Worm (Caenorhabditis elegans): ENCODE results near the gene bath-26.
"Not testable (repeated sequence)": the region's sequence is repeated elsewhere in the genome, so short reads cannot be mapped to it uniquely, and the experiment has no call there.

Gene bath-26

ce11 chrII:1568214-1568613, 32.3 kb downstream of the bath-26 start, which contains the start of gene fbxb-49:
Gene fbxb-49, plus strand, starts transcription at chrII:1568514.
- TF ChIP-seq unc-62 (GFP tag; optimal IDR thresholded peaks at IDR 0.05), result no peak

- TF ChIP-seq unc-62 (GFP tag; optimal IDR thresholded peaks at IDR 0.05), result no peak
These were observed 32.9 kb downstream of the bath-26 start, which contains the start of gene K05F6.8 for ce11 chrII:1567646-1568045. Gene K05F6.8, minus strand, starts transcription at chrII:1567746.

- TF ChIP-seq unc-62 (GFP tag; optimal IDR thresholded peaks at IDR 0.05), result no peak
These were observed 38.7 kb downstream of the bath-26 start, which contains the start of gene K05F6.14 for ce11 chrII:1561863-1562262. Gene K05F6.14, plus strand, starts transcription at chrII:1562163.

ce11 chrII:1560839-1561238, 39.7 kb downstream of the bath-26 start:
- no peak for TF ChIP-seq unc-62 (GFP tag; optimal IDR thresholded peaks at IDR 0.05)

ce11 chrII:1556217-1556616, 44.3 kb downstream of the bath-26 start, which contains the start of the genes fbxb-54 and fbxb-50:
Gene fbxb-54, minus strand, starts transcription at chrII:1556317.
Gene fbxb-50, plus strand, starts transcription at chrII:1556443.
- not testable (repeated sequence) for TF ChIP-seq unc-62 (GFP tag; optimal IDR thresholded peaks at IDR 0.05)

- TF ChIP-seq unc-62 (GFP tag; optimal IDR thresholded peaks at IDR 0.05), result no peak
These were observed 50.1 kb downstream of the bath-26 start, which contains the start of the genes fbxb-52 and fbxb-51 for ce11 chrII:1550501-1550900. Gene fbxb-52, minus strand, starts transcription at chrII:1550601. Gene fbxb-51, plus strand, starts transcription at chrII:1550712.

All from whole organism, dauer.